Worm (Caenorhabditis elegans) whole organism, young adult: ENCODE measurements around the gene K03A11.1.

Experiments
- B0019.2 ChIP-seq: fragments of 200-800 bp; sonication (Bioruptor generic); conservative IDR thresholded peaks from 2 replicates; pipeline ENCODE4 v1.3.6; 2022; ENCODE audit warnings: missing genetic modification reagents, missing genetic modification characterization, missing compliant biosample characterization
- B0035.1 ChIP-seq: sonication (generic microtip); optimal IDR thresholded peaks from 2 replicates; lab custom pipeline; 2016; ENCODE audit warnings: missing genetic modification characterization, mild to moderate bottlenecking, missing compliant biosample characterization, missing genotype, missing genetic modification reagents
- B0336.3 ChIP-seq: fragments of 200-800 bp; sonication (Bioruptor generic); IDR thresholded peaks from 2 replicates; pipeline ENCODE4 v1.3.6; 2022; ENCODE audit warnings: missing genetic modification characterization, missing compliant biosample characterization
- C17E4.6 ChIP-seq: fragments of 200-800 bp; sonication (Bioruptor generic); IDR thresholded peaks from 2 replicates; pipeline ENCODE4 v1.3.6; 2022; ENCODE audit warnings: missing genetic modification reagents, missing genetic modification characterization, missing compliant biosample characterization
- F39B2.1 ChIP-seq: fragments of 200-800 bp; sonication (Bioruptor generic); IDR thresholded peaks from 2 replicates; pipeline ENCODE4 v1.3.6; 2022; ENCODE audit warnings: missing genetic modification reagents, missing genetic modification characterization, missing compliant biosample characterization
- T26A5.8 ChIP-seq: sonication (generic microtip); optimal IDR thresholded peaks from 2 replicates; lab custom pipeline; 2016; ENCODE audit warnings: missing genetic modification characterization, missing compliant biosample characterization
- attf-6 ChIP-seq: fragments of 200-800 bp; sonication (Bioruptor generic); IDR thresholded peaks from 2 replicates; pipeline ENCODE4 v1.3.6; 2022; ENCODE audit warnings: missing genetic modification reagents, missing genetic modification characterization, missing compliant biosample characterization
- bed-2 ChIP-seq: fragments of 200-800 bp; sonication (Bioruptor generic); IDR thresholded peaks from 2 replicates; pipeline ENCODE4 v1.3.6; 2022; ENCODE audit warnings: missing genetic modification reagents, missing genetic modification characterization, missing compliant biosample characterization
- cebp-2 ChIP-seq: fragments of 200-800 bp; sonication (Bioruptor generic); IDR thresholded peaks from 2 replicates; pipeline ENCODE4 v1.3.6; 2022; ENCODE audit warnings: missing genetic modification characterization, missing compliant biosample characterization
- ceh-100 ChIP-seq: fragments of 200-800 bp; sonication (Bioruptor generic); IDR thresholded peaks from 2 replicates; pipeline ENCODE4 v1.3.6; 2022; ENCODE audit warnings: missing genetic modification reagents, missing genetic modification characterization, missing compliant biosample characterization
- ceh-40 ChIP-seq: fragments of 200-800 bp; sonication (Bioruptor generic); IDR thresholded peaks from 2 replicates; pipeline ENCODE4 v1.3.6; 2022; ENCODE audit warnings: missing genetic modification characterization, missing compliant biosample characterization
- ceh-79 ChIP-seq: sonication (generic microtip); optimal IDR thresholded peaks from 2 replicates; lab custom pipeline; 2017; ENCODE audit warnings: mild to moderate bottlenecking, missing genetic modification characterization, missing compliant biosample characterization
- dpl-1 ChIP-seq: fragments of 150-350 bp; optimal IDR thresholded peaks from 2 replicates; lab custom pipeline; 2014; ENCODE audit warnings: missing biosample characterization, missing genetic modification reagents, missing genetic modification characterization
- egl-44 ChIP-seq: fragments of 200-800 bp; sonication (Bioruptor generic); IDR thresholded peaks from 2 replicates; pipeline ENCODE4 v1.3.6; 2022; ENCODE audit warnings: missing genetic modification reagents, missing genetic modification characterization, missing compliant biosample characterization
- hlh-12 ChIP-seq: sonication (generic microtip); optimal IDR thresholded peaks from 2 replicates; lab custom pipeline; 2016; ENCODE audit warnings: missing genetic modification characterization, missing compliant biosample characterization
- hmg-1.2 ChIP-seq: fragments of 200-800 bp; sonication (Bioruptor generic); IDR thresholded peaks from 2 replicates; pipeline ENCODE4 v1.3.6; 2022; ENCODE audit warnings: missing genetic modification reagents, missing genetic modification characterization, missing compliant biosample characterization
- hrde-1 ChIP-seq: sonication (generic microtip); optimal IDR thresholded peaks from 2 replicates; lab custom pipeline; 2016; ENCODE audit warnings: missing genetic modification characterization, mild to moderate bottlenecking, missing compliant biosample characterization, moderate library complexity, missing genotype, missing genetic modification reagents, borderline replicate concordance
- let-526 ChIP-seq: fragments of 200-800 bp; sonication (Bioruptor generic); IDR thresholded peaks from 2 replicates; pipeline ENCODE4 v1.3.6; 2022; ENCODE audit warnings: missing genetic modification reagents, missing genetic modification characterization, missing compliant biosample characterization
- let-607 ChIP-seq, 2 experiments: fragments of 200-800 bp in 1 of 2; sonication (Bioruptor generic) in 1 of 2; sonication (generic microtip) in 1 of 2; optimal IDR thresholded peaks; 2 replicates each; lab custom pipeline; 2016 to 2018; ENCODE audit warnings: mild to moderate bottlenecking in 2 of 2, missing compliant biosample characterization in 2 of 2, missing genetic modification characterization in 2 of 2, moderate library complexity in 2 of 2, missing genotype in 1 of 2
- lin-40 ChIP-seq: sonication (generic microtip); optimal IDR thresholded peaks from 2 replicates; lab custom pipeline; 2016; ENCODE audit warnings: missing genetic modification characterization, mild to moderate bottlenecking, missing compliant biosample characterization, missing genotype, missing genetic modification reagents
- lir-1 ChIP-seq: fragments of 200-800 bp; sonication (Bioruptor generic); conservative IDR thresholded peaks from 2 replicates; pipeline ENCODE4 v1.3.6; 2022; ENCODE audit warnings: missing genetic modification reagents, missing genetic modification characterization, missing compliant biosample characterization
- madf-3 ChIP-seq: fragments of 200-800 bp; sonication (Bioruptor generic); IDR thresholded peaks from 2 replicates; pipeline ENCODE4 v1.3.6; 2022; ENCODE audit warnings: missing genetic modification reagents, missing genetic modification characterization, missing compliant biosample characterization
- madf-6 ChIP-seq: fragments of 200-800 bp; sonication (Bioruptor generic); IDR thresholded peaks from 2 replicates; pipeline ENCODE4 v1.3.6; 2022; ENCODE audit warnings: missing genetic modification reagents, missing genetic modification characterization, missing compliant biosample characterization
- mxl-1 ChIP-seq: sonication (generic microtip); optimal IDR thresholded peaks from 2 replicates; lab custom pipeline; 2016; ENCODE audit warnings: missing genetic modification characterization, missing compliant biosample characterization
- nfyb-1 ChIP-seq: fragments of 200-800 bp; sonication (Bioruptor generic); IDR thresholded peaks from 2 replicates; pipeline ENCODE4 v1.3.6; 2022; ENCODE audit warnings: missing genetic modification reagents, missing genetic modification characterization, missing compliant biosample characterization
- nhr-27 ChIP-seq: fragments of 200-800 bp; sonication (Bioruptor generic); optimal IDR thresholded peaks from 2 replicates; lab custom pipeline; 2018; ENCODE audit warnings: mild to moderate bottlenecking, missing genetic modification characterization, moderate library complexity, missing compliant biosample characterization
- pbrm-1 ChIP-seq: fragments of 200-800 bp; sonication (Bioruptor generic); IDR thresholded peaks from 2 replicates; pipeline ENCODE4 v1.3.6; 2022; ENCODE audit warnings: missing genetic modification reagents, missing genetic modification characterization, missing compliant biosample characterization
- sdz-38 ChIP-seq: sonication (generic microtip); optimal IDR thresholded peaks from 2 replicates; lab custom pipeline; 2016; ENCODE audit warnings: missing genotype, missing genetic modification characterization, missing compliant biosample characterization
- snpc-4 ChIP-seq, 5 experiments: fragments of 150-350 bp in 1 of 5; sonication (generic microtip) in 4 of 5; optimal IDR thresholded peaks; 2 replicates each; lab custom pipeline; 2014 to 2018; ENCODE audit warnings: missing genetic modification characterization in 5 of 5, missing biosample characterization in 3 of 5, antibody characterized with exemption in 2 of 5, mild to moderate bottlenecking in 2 of 5, missing compliant biosample characterization in 2 of 5, missing genotype in 2 of 5, moderate library complexity in 2 of 5, missing genetic modification reagents in 1 of 5
- somi-1 ChIP-seq: fragments of 200-800 bp; sonication (Bioruptor generic); optimal IDR thresholded peaks from 2 replicates; lab custom pipeline; 2018; ENCODE audit warnings: mild to moderate bottlenecking, missing genetic modification characterization, missing compliant biosample characterization
- tbp1 ChIP-seq: fragments of 200-800 bp; sonication (Bioruptor generic); optimal IDR thresholded peaks from 2 replicates; lab custom pipeline; 2018; ENCODE audit warnings: mild to moderate bottlenecking, missing genetic modification characterization, missing compliant biosample characterization

Gene K03A11.1

DNA sequence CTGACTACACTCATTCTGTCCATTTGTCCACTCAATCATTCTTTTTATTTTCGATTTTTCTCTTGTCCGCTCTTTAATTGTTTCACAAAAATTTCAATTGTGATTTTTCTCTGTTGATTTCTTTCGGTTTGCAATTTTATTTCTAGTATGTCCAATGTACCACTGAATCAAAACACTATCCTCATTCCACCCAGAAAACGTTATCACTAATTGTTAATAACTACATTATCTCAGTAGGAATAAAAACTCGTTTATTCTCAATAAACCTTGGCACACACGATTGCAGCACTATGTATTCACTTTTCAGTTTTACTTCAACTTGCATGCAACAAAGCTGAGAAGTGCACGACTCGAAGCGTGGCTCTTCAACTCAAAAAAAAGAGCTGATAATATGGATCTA is at the start of gene K03A11.1:
Gene K03A11.1 (plus strand): TSS at position 301 of the 400 bp plus-strand sequence.
- no peak for TF ChIP-seq C17E4.6 (GFP tag; lab: Robert Waterston, UW)
- no peak for TF ChIP-seq ceh-79 (tag; lab: Kevin White, UChicago)

DNA sequence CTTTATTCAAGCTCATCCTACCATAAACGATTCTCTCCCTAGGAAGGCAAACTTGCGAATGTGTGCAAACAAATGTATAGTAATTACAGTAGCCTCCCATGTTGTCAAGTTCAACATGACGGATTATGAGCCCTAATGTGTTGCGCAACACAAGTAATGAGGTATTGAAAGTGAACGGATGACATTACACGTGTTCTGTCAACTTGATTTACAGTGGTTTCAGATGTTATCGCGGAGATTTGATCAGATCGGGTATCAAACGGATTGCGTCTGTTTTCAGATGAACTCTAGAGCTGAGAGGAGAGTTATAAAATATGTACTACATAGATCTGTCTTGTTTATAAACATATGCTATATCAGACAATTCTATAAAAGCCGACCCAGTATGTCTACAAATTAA is 49.2 kb upstream of the K03A11.1 start:
- TF ChIP-seq tbp1 (GFP tag; lab: Kevin White, UChicago) (no peak), attf-6 (GFP tag; lab: Robert Waterston, UW) (no peak), mxl-1 (tag; lab: Kevin White, UChicago) (no peak), nhr-27 (tag; lab: Kevin White, UChicago) (no peak), lir-1 (GFP tag; lab: Robert Waterston, UW) (no peak), madf-6 (no peak), B0019.2 (GFP tag; lab: Robert Waterston, UW) (no peak), dpl-1 (GFP tag; lab: Kevin White, UChicago) (no peak), let-526 (GFP tag; lab: Robert Waterston, UW) (no peak), B0336.3 (GFP tag; lab: Robert Waterston, UW) (no peak)

DNA sequence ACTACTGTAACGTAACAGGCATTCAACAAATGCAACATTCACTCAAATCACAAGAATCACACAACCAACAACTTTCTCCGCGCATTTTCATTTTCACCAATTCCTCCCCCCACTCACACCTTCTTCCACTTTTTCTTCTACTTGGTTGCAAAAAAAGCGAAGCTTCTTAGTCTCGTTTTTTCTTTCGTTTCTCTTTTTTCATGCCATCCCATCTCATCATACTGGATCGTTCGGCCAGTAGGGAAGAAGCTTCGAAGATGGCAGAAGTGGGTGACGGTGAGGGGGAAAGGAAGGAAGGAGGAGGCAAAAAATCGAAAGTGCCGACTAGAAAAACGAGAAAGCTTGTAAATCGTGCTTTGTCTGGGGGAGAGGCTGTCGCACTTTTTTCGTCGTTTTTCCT is 48.4 kb upstream of the K03A11.1 start:
- TF ChIP-seq F39B2.1 (GFP tag; lab: Robert Waterston, UW) (no peak), nfyb-1 (no peak), B0035.1 (tag; lab: Kevin White, UChicago) (no peak), snpc-4 (GFP tag; optimal IDR thresholded peaks at IDR 0.05; lab: Kevin White, UChicago) (no peak), snpc-4 (tag; optimal IDR thresholded peaks at IDR 0.05; lab: Kevin White, UChicago) (no peak), ceh-100 (GFP tag; lab: Robert Waterston, UW) (no peak), pbrm-1 (GFP tag; lab: Robert Waterston, UW) (no peak), cebp-2 (no peak), somi-1 (GFP tag; lab: Kevin White, UChicago) (no peak), T26A5.8 (tag; lab: Kevin White, UChicago) (no peak), bed-2 (no peak), hrde-1 (no peak)

DNA sequence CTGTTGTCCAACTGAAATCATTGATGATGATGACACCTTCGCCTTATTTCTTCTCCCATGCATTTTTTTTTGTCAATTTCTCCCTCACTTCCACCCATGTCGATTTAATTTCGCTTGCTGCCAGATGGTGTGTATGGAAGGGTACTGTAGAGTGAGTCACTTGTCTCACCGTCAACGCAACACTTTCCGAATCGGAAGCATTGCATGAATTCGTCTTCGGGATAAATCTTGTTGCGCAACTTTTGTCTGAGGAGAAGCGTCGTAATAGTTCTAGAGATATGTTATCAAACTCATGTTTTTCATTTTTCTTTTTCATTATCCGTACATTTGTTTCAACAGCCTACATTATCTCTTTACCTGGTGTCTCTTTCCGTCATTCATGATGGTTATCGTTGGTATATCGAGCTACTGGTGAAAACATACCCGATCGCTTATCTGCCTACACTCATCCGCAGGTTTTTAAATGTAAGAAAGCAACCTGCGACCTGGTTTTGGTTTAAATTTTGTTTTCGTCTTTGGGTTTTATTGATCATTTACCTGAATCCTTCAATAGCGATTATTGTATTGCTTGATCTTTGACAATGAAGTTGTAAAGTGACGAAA is 46.9 kb upstream of the K03A11.1 start:
- TF ChIP-seq hmg-1.2 (GFP tag; lab: Robert Waterston, UW) = no peak
- TF ChIP-seq let-607 (tag; optimal IDR thresholded peaks at IDR 0.05; lab: Kevin White, UChicago) = no peak
- no peak for TF ChIP-seq sdz-38 (tag; lab: Kevin White, UChicago)
- no peak for TF ChIP-seq hlh-12
- TF ChIP-seq nhr-27 (tag; lab: Kevin White, UChicago) = no peak
- no peak for TF ChIP-seq lin-40 (tag; lab: Kevin White, UChicago)
- TF ChIP-seq ceh-40 = no peak
- no peak for TF ChIP-seq nfyb-1
- TF ChIP-seq madf-6 = no peak
- TF ChIP-seq, all 124 proteins: peak for 0

DNA sequence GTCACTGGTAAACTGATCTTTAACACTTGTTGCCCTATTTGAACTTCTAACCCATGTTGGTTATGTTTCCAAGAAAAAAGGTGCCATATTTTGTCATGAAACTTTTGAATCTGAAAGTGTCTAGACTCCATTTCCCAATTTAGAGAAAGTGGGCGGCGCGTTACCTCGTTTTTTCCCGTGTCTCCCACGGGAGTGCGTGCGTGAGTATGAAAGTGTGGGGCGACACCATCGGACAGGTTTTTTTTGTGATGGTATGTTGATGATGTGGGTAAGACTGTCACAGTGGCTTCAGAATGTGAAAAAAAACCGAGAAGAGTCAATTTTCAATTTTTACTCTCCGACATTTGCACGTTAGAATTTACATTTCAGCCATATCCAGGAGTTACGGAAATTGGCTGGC is 45.8 kb upstream of the K03A11.1 start:
- TF ChIP-seq egl-44 (GFP tag; lab: Robert Waterston, UW) (no peak), madf-3 (GFP tag; lab: Robert Waterston, UW) (0 out of 2 replicates have a peak, but pooled peaks have one; percentile 31)
